Fruit fly (Drosophila melanogaster) whole organism, pupa: ENCODE data around the gene CG4951.

Experiments used
- CG10348 ChIP-seq: fragments of 200-800 bp; sonication (Bioruptor generic); IDR thresholded peaks from 2 replicates; pipeline ENCODE4 v1.3.6; 2022; ENCODE audit warnings: missing biosample characterization, missing genetic modification characterization
- CG13204 ChIP-seq: fragments of 200-800 bp; sonication (Bioruptor generic); optimal IDR thresholded peaks from 2 replicates; lab custom pipeline; 2018; ENCODE audit warnings: missing biosample characterization, mild to moderate bottlenecking, missing genetic modification characterization, moderate library complexity
- CG17806 ChIP-seq: fragments of 200-800 bp; sonication (Bioruptor generic); optimal IDR thresholded peaks from 2 replicates; lab custom pipeline; 2018; ENCODE audit warnings: missing biosample characterization, mild to moderate bottlenecking, missing genetic modification characterization, moderate library complexity
- CG32121 ChIP-seq: fragments of 200-800 bp; sonication (Bioruptor generic); IDR thresholded peaks from 2 replicates; pipeline ENCODE4 v1.3.6; 2022; ENCODE audit warnings: missing biosample characterization, missing genetic modification characterization
- CG34367 ChIP-seq: fragments of 200-800 bp; sonication (Bioruptor generic); optimal IDR thresholded peaks from 2 replicates; lab custom pipeline; 2018; ENCODE audit warnings: missing biosample characterization, mild to moderate bottlenecking, missing genetic modification characterization
- D1 ChIP-seq: fragments of 200-800 bp; sonication (Bioruptor generic); optimal IDR thresholded peaks from 2 replicates; lab custom pipeline; 2018; ENCODE audit warnings: missing biosample characterization, mild to moderate bottlenecking, missing genetic modification characterization, moderate library complexity
- EcR ChIP-seq: fragments of 200-800 bp; sonication (Bioruptor generic); optimal IDR thresholded peaks from 3 replicates; lab custom pipeline; 2019; ENCODE audit warnings: missing biosample characterization, missing genetic modification characterization, mild to moderate bottlenecking, moderate library complexity, missing genetic modification reagents
- Ets98B ChIP-seq: fragments of 200-800 bp; sonication (Bioruptor generic); IDR thresholded peaks from 2 replicates; pipeline ENCODE4 v1.3.6; 2022; ENCODE audit warnings: missing biosample characterization, missing genetic modification characterization
- Pif1B ChIP-seq: fragments of 200-800 bp; sonication (Bioruptor generic); optimal IDR thresholded peaks from 3 replicates; lab custom pipeline; 2016; ENCODE audit warnings: missing biosample characterization, missing genetic modification characterization
- Snoo ChIP-seq: fragments of 200-800 bp; sonication (Bioruptor generic); optimal IDR thresholded peaks from 3 replicates; lab custom pipeline; 2017; ENCODE audit warnings: missing biosample characterization, mild to moderate bottlenecking, missing genetic modification characterization, inconsistent platforms
- fd96Ca ChIP-seq: fragments of 200-800 bp; sonication (Bioruptor generic); IDR thresholded peaks from 3 replicates; pipeline ENCODE4 v1.3.6; 2022; ENCODE audit warnings: missing biosample characterization, missing genetic modification characterization
- gl ChIP-seq: fragments of 200-800 bp; sonication (Bioruptor generic); optimal IDR thresholded peaks from 2 replicates; lab custom pipeline; 2018; ENCODE audit warnings: missing biosample characterization, mild to moderate bottlenecking, missing genetic modification characterization
- rn ChIP-seq: fragments of 200-800 bp; sonication (Bioruptor generic); IDR thresholded peaks from 2 replicates; pipeline ENCODE4 v1.3.6; 2022; ENCODE audit warnings: missing biosample characterization, missing genetic modification characterization

DNA sequence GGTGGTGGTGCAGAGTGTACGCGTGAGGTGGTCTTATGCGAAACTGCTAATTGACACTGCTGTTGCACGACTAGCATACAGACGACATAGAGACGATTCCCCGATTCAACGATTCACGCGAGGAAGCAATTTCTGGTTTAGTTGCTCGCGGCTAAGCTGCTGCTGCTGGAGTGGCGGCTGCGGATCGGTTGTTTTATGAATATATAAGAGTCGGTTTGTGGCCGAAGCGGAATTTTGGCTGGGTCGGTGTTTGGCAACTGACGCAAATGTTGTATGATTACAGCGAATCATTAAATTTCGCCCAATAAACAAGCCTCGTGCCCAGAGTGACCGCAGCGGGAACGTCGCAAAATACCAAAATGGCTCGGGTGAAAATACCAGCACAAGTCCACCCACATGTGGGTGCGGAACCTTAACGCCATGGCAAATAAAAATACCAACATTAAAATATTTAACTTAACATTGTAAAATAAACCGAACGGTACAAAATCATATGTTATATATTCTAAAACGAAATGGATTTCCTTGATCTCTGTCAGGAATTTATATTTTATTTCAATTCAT is 6.1 kb downstream of the CG4951 start, which contains the start of gene mfrn:
- TF ChIP-seq EcR (GFP tag; lab: Kevin White, UChicago) (no peak), CG10348 (GFP tag; lab: Robert Waterston, UW) (no peak), CG32121 (no peak), CG17806 (no peak), Pif1B (GFP tag; lab: Kevin White, UChicago) (no peak), fd96Ca (GFP tag; lab: Robert Waterston, UW) (no peak), rn (no peak), D1 (tag; lab: Kevin White, UChicago) (no peak), gl (tag; lab: Kevin White, UChicago) (no peak), Ets98B (GFP tag; lab: Robert Waterston, UW) (no peak), CG13204 (GFP tag; lab: Kevin White, UChicago) (no peak), CG34367 (tag; lab: Kevin White, UChicago) (no peak), Snoo (tag; lab: Kevin White, UChicago) (no peak)
